Fruit fly (Drosophila melanogaster): Measurements from ENCODE around the gene ECSIT.
A peak's percentile ranks its signal among the peaks of the same experiment; 100 is the strongest.

DNA sequence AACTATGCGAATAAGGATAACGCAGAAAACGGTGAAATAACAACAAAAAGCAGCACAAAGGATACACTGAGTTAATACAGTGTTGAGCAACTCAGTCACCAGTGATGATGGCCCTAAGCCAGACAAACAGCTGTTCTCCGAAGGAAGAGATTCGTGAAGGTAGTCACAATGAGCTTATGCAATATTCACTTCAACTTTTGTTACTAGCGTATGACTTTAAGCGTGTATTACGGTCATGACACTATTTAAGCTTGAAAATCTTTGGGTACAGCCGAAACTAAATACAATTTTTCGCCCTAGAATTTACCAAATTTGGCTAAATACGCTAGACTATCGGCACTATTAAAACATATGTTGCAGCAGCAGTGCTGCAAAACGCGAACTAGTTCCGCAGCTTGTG, at the start of gene ECSIT, which contains the start of gene disp:
- TF ChIP-seq psq (GFP tag; optimal IDR thresholded peaks at IDR 0.05): peak; percentile 34
- no peak for TF ChIP-seq dsf (GFP tag; optimal IDR thresholded peaks at IDR 0.05; ENCODE audit: borderline replicate concordance)
- no peak for TF ChIP-seq Mio (GFP tag; optimal IDR thresholded peaks at IDR 0.05)
- peak; percentile 98 for TF ChIP-seq Myc (optimal IDR thresholded peaks at IDR 0.05)
- TF ChIP-seq Vsx2 (GFP tag; optimal IDR thresholded peaks at IDR 0.05; ENCODE audit: partially characterized antibody): no peak

Measured in whole organism, wandering third instar larva.